Worm (Caenorhabditis elegans) whole organism, L4 larva: Measurements from ENCODE around the gene srbc-43.

Experiments used
- T26A8.4 ChIP-seq: fragments of 200-800 bp; sonication (Bioruptor generic); IDR thresholded peaks from 2 replicates; pipeline ENCODE4 v1.3.6; 2022; ENCODE audit warnings: missing genetic modification characterization, missing compliant biosample characterization
- ama-1 ChIP-seq: fragments of 150-350 bp; optimal IDR thresholded peaks from 2 replicates; lab custom pipeline; 2014; ENCODE audit warnings: inconsistent platforms, mixed read lengths
- arid-1 ChIP-seq: fragments of 200-800 bp; sonication (Bioruptor generic); conservative IDR thresholded peaks from 2 replicates; pipeline ENCODE4 v1.3.6; 2022; ENCODE audit warnings: missing genetic modification reagents, missing genetic modification characterization, missing compliant biosample characterization
- ceh-44 ChIP-seq: fragments of 200-800 bp; sonication (Bioruptor generic); IDR thresholded peaks from 2 replicates; pipeline ENCODE4 v1.3.6; 2022; ENCODE audit warnings: missing genetic modification reagents, missing genetic modification characterization, missing compliant biosample characterization
- daf-16 ChIP-seq, 3 experiments: sonication (generic microtip); optimal IDR thresholded peaks; 2 replicates each; lab custom pipeline; 2016 to 2017; ENCODE audit warnings: missing genetic modification characterization in 3 of 3, missing genetic modification reagents in 3 of 3, mild to moderate bottlenecking in 2 of 3, missing compliant biosample characterization in 2 of 3, missing biosample characterization in 1 of 3, moderate library complexity in 1 of 3
- fos-1 ChIP-seq: fragments of 150-350 bp; optimal IDR thresholded peaks from 2 replicates; lab custom pipeline; 2014; ENCODE audit warnings: missing biosample characterization, missing genetic modification characterization
- lin-15B ChIP-seq: fragments of 150-350 bp; sonication (generic microtip); optimal IDR thresholded peaks from 3 replicates; lab custom pipeline; 2014; ENCODE audit warnings: missing biosample characterization, missing genetic modification characterization
- lsy-2 ChIP-seq, 2 experiments: fragments of 150-350 bp in 1 of 2; sonication (generic microtip) in 1 of 2; optimal IDR thresholded peaks; 2 replicates each; lab custom pipeline; 2014 to 2017; ENCODE audit warnings: missing biosample characterization in 2 of 2, missing genetic modification characterization in 2 of 2
- nhr-41 ChIP-seq: fragments of 200-800 bp; sonication (Bioruptor generic); IDR thresholded peaks from 2 replicates; pipeline ENCODE4 v1.3.6; 2022; ENCODE audit warnings: missing genetic modification reagents, missing genetic modification characterization, missing compliant biosample characterization
- nhr-6 ChIP-seq: fragments of 150-350 bp; optimal IDR thresholded peaks from 2 replicates; lab custom pipeline; 2014; ENCODE audit warnings: missing biosample characterization, missing genetic modification characterization
- snpc-1.2 ChIP-seq: fragments of 200-800 bp; sonication (Bioruptor generic); IDR thresholded peaks from 2 replicates; pipeline ENCODE4 v1.3.6; 2022; ENCODE audit warnings: missing genetic modification reagents, missing genetic modification characterization, missing compliant biosample characterization
- unc-130 ChIP-seq: sonication (generic microtip); optimal IDR thresholded peaks from 2 replicates; lab custom pipeline; 2016; ENCODE audit warnings: missing genetic modification reagents, missing genetic modification characterization, missing compliant biosample characterization
- unc-62 ChIP-seq, 3 experiments: fragments of 150-350 bp in 1 of 3; sonication (generic microtip); optimal IDR thresholded peaks in 2 of 3; peaks in 1 of 3; 1 replicate in 1 of 3; 2 replicates in 2 of 3; lab custom pipeline; 2014 to 2017; ENCODE audit warnings: missing biosample characterization in 3 of 3, missing genetic modification characterization in 3 of 3, missing genetic modification reagents in 3 of 3, missing genotype in 1 of 3

ce11 chrV:12747431-12747830 is 42.9 kb downstream of the srbc-43 start, which contains the start of gene C15C8.4:
- TF ChIP-seq unc-62 (GFP tag; optimal IDR thresholded peaks at IDR 0.05 in 1 of 2; lab: Kevin White, UChicago) (no peak), unc-62 (tag; optimal IDR thresholded peaks at IDR 0.05; lab: Kevin White, UChicago) (no peak), ama-1 (lab: Kevin White, UChicago) (no peak), lin-15B (tag; lab: Kevin White, UChicago) (no peak), unc-130 (GFP tag; lab: Kevin White, UChicago) (no peak), fos-1 (tag; lab: Kevin White, UChicago) (no peak), lsy-2 (tag; optimal IDR thresholded peaks at IDR 0.05; lab: Kevin White, UChicago) (no peak), daf-16 (GFP tag; optimal IDR thresholded peaks at IDR 0.05; lab: Kevin White, UChicago) (no peak), daf-16 (tag; optimal IDR thresholded peaks at IDR 0.05; lab: Kevin White, UChicago) (no peak), snpc-1.2 (GFP tag; lab: Robert Waterston, UW) (no peak), nhr-6 (peak; percentile 54), arid-1 (GFP tag; lab: Robert Waterston, UW) (no peak), T26A8.4 (GFP tag; lab: Robert Waterston, UW) (no peak), ceh-44 (no peak), nhr-41 (GFP tag; lab: Robert Waterston, UW) (no peak)
